Worm (Caenorhabditis elegans): Measurements from ENCODE around the gene cnnm-5.

ce11 chrIII:3806883-3807282 lies 22.1 kb downstream of the cnnm-5 start:
- TF ChIP-seq madf-3 (GFP tag; IDR thresholded peaks at IDR 0.05) (no peak), unc-130 (GFP tag; optimal IDR thresholded peaks at IDR 0.05) (no peak)
